Fruit fly (Drosophila melanogaster) whole organism, pupa: ENCODE data around the gene CG6409.

Experiments used
- CG10348 ChIP-seq: fragments of 200-800 bp; sonication (Bioruptor generic); IDR thresholded peaks from 2 replicates; pipeline ENCODE4 v1.3.6; 2022; ENCODE audit warnings: missing biosample characterization, missing genetic modification characterization
- CG13204 ChIP-seq: fragments of 200-800 bp; sonication (Bioruptor generic); optimal IDR thresholded peaks from 2 replicates; lab custom pipeline; 2018; ENCODE audit warnings: missing biosample characterization, mild to moderate bottlenecking, missing genetic modification characterization, moderate library complexity
- CG14655 ChIP-seq: fragments of 200-800 bp; sonication (Bioruptor generic); optimal IDR thresholded peaks from 3 replicates; lab custom pipeline; 2017; ENCODE audit warnings: mild to moderate bottlenecking, missing biosample characterization, missing genetic modification reagents, missing genetic modification characterization
- CG15710 ChIP-seq: fragments of 200-800 bp; sonication (Bioruptor generic); optimal IDR thresholded peaks from 2 replicates; lab custom pipeline; 2018; ENCODE audit warnings: missing biosample characterization, mild to moderate bottlenecking, missing genetic modification characterization, moderate library complexity
- CG17806 ChIP-seq: fragments of 200-800 bp; sonication (Bioruptor generic); optimal IDR thresholded peaks from 2 replicates; lab custom pipeline; 2018; ENCODE audit warnings: missing biosample characterization, mild to moderate bottlenecking, missing genetic modification characterization, moderate library complexity
- CG34367 ChIP-seq: fragments of 200-800 bp; sonication (Bioruptor generic); optimal IDR thresholded peaks from 2 replicates; lab custom pipeline; 2018; ENCODE audit warnings: missing biosample characterization, mild to moderate bottlenecking, missing genetic modification characterization
- CG4496 ChIP-seq: fragments of 200-800 bp; sonication (Bioruptor generic); IDR thresholded peaks from 3 replicates; pipeline ENCODE4 v1.3.6; 2022; ENCODE audit warnings: missing biosample characterization, missing genetic modification characterization
- CG8159 ChIP-seq: fragments of 200-800 bp; sonication (Bioruptor generic); optimal IDR thresholded peaks from 3 replicates; lab custom pipeline; 2018; ENCODE audit warnings: missing biosample characterization, mild to moderate bottlenecking, missing genetic modification characterization, moderate library complexity
- CG8301 ChIP-seq: fragments of 200-800 bp; sonication (Bioruptor generic); optimal IDR thresholded peaks from 2 replicates; lab custom pipeline; 2018; ENCODE audit warnings: missing biosample characterization, mild to moderate bottlenecking, missing genetic modification characterization
- CG9948 ChIP-seq: fragments of 200-800 bp; sonication (Bioruptor generic); optimal IDR thresholded peaks from 2 replicates; lab custom pipeline; 2018; ENCODE audit warnings: missing biosample characterization, mild to moderate bottlenecking, missing genetic modification characterization, moderate library complexity
- D1 ChIP-seq: fragments of 200-800 bp; sonication (Bioruptor generic); optimal IDR thresholded peaks from 2 replicates; lab custom pipeline; 2018; ENCODE audit warnings: missing biosample characterization, mild to moderate bottlenecking, missing genetic modification characterization, moderate library complexity
- EcR ChIP-seq: fragments of 200-800 bp; sonication (Bioruptor generic); optimal IDR thresholded peaks from 3 replicates; lab custom pipeline; 2019; ENCODE audit warnings: missing biosample characterization, missing genetic modification characterization, mild to moderate bottlenecking, moderate library complexity, missing genetic modification reagents
- Ets98B ChIP-seq: fragments of 200-800 bp; sonication (Bioruptor generic); IDR thresholded peaks from 2 replicates; pipeline ENCODE4 v1.3.6; 2022; ENCODE audit warnings: missing biosample characterization, missing genetic modification characterization
- Pif1A ChIP-seq: fragments of 200-800 bp; sonication (Bioruptor generic); optimal IDR thresholded peaks from 3 replicates; lab custom pipeline; 2016; ENCODE audit warnings: missing biosample characterization, missing genetic modification characterization
- Pif1B ChIP-seq: fragments of 200-800 bp; sonication (Bioruptor generic); optimal IDR thresholded peaks from 3 replicates; lab custom pipeline; 2016; ENCODE audit warnings: missing biosample characterization, missing genetic modification characterization
- fd96Ca ChIP-seq: fragments of 200-800 bp; sonication (Bioruptor generic); IDR thresholded peaks from 3 replicates; pipeline ENCODE4 v1.3.6; 2022; ENCODE audit warnings: missing biosample characterization, missing genetic modification characterization
- gl ChIP-seq: fragments of 200-800 bp; sonication (Bioruptor generic); optimal IDR thresholded peaks from 2 replicates; lab custom pipeline; 2018; ENCODE audit warnings: missing biosample characterization, mild to moderate bottlenecking, missing genetic modification characterization
- rn ChIP-seq: fragments of 200-800 bp; sonication (Bioruptor generic); IDR thresholded peaks from 2 replicates; pipeline ENCODE4 v1.3.6; 2022; ENCODE audit warnings: missing biosample characterization, missing genetic modification characterization

Gene CG6409

dm6 chr3L:10833222-10833621 is 49.0 kb downstream of the CG6409 start:
- TF ChIP-seq EcR (GFP tag; lab: Kevin White, UChicago): no peak
- no peak for TF ChIP-seq Pif1A
- TF ChIP-seq gl: no peak
- no peak for TF ChIP-seq CG10348 (GFP tag; lab: Robert Waterston, UW)
- no peak for TF ChIP-seq rn (GFP tag; lab: Robert Waterston, UW)
- TF ChIP-seq CG34367: no peak
- TF ChIP-seq CG14655 (GFP tag; lab: Kevin White, UChicago): no peak
- TF ChIP-seq CG4496: no peak
- no peak for TF ChIP-seq CG9948 (tag; lab: Kevin White, UChicago)
- TF ChIP-seq CG8301 (tag; lab: Kevin White, UChicago): no peak
- no peak for TF ChIP-seq D1 (tag; lab: Kevin White, UChicago)
- no peak for TF ChIP-seq CG15710 (tag; lab: Kevin White, UChicago)
- TF ChIP-seq Pif1B: no peak
- no peak for TF ChIP-seq CG8159 (tag; lab: Kevin White, UChicago)
- no peak for TF ChIP-seq CG17806 (tag; lab: Kevin White, UChicago)
- no peak for TF ChIP-seq fd96Ca
- TF ChIP-seq Ets98B (GFP tag; lab: Robert Waterston, UW): no peak
- TF ChIP-seq CG13204 (GFP tag; lab: Kevin White, UChicago): no peak
- TF ChIP-seq, all 21 proteins: peak for 0
